Fruit fly (Drosophila melanogaster) whole organism, embryonic: ENCODE results near the gene fig.

Source experiments
- B-H1 ChIP-seq: fragments of 200-800 bp; sonication (Bioruptor generic); IDR thresholded peaks from 3 replicates; pipeline ENCODE4 v1.3.6; 2022; ENCODE audit warnings: missing biosample characterization, missing genetic modification characterization
- B-H2 ChIP-seq: fragments of 200-800 bp; sonication (Bioruptor generic); optimal IDR thresholded peaks from 2 replicates; lab custom pipeline; 2018; ENCODE audit warnings: missing biosample characterization, mild to moderate bottlenecking, missing genetic modification characterization
- CG11723 ChIP-seq: fragments of 200-800 bp; sonication (Bioruptor generic); optimal IDR thresholded peaks from 2 replicates; lab custom pipeline; 2017; ENCODE audit warnings: missing biosample characterization, mild to moderate bottlenecking, missing genetic modification characterization
- CG12071 ChIP-seq: fragments of 200-800 bp; sonication (Bioruptor generic); optimal IDR thresholded peaks from 3 replicates; lab custom pipeline; 2018; ENCODE audit warnings: missing biosample characterization, mild to moderate bottlenecking, missing genetic modification characterization
- CG12299 ChIP-seq: fragments of 200-800 bp; sonication (Bioruptor generic); optimal IDR thresholded peaks from 2 replicates; lab custom pipeline; 2018; ENCODE audit warnings: missing biosample characterization, mild to moderate bottlenecking, missing genetic modification characterization
- CG13287 ChIP-seq: fragments of 200-800 bp; sonication (Bioruptor generic); IDR thresholded peaks from 2 replicates; pipeline ENCODE4 v1.3.6; 2022; ENCODE audit warnings: missing biosample characterization, missing genetic modification characterization; ENCODE audit not compliant: partially characterized antibody
- CG15269 ChIP-seq: fragments of 200-800 bp; sonication (Bioruptor generic); optimal IDR thresholded peaks from 2 replicates; lab custom pipeline; 2018; ENCODE audit warnings: missing biosample characterization, mild to moderate bottlenecking, missing genetic modification characterization, moderate library complexity
- CG15479 ChIP-seq: fragments of 200-800 bp; sonication (Bioruptor generic); optimal IDR thresholded peaks from 3 replicates; lab custom pipeline; 2019; ENCODE audit warnings: missing biosample characterization, mild to moderate bottlenecking, missing genetic modification characterization, moderate library complexity
- CG15601 ChIP-seq: fragments of 200-800 bp; sonication (Bioruptor generic); optimal IDR thresholded peaks from 3 replicates; lab custom pipeline; 2019; ENCODE audit warnings: missing biosample characterization, mild to moderate bottlenecking, missing genetic modification characterization, moderate library complexity
- CG15696 ChIP-seq: fragments of 200-800 bp; sonication (Bioruptor generic); optimal IDR thresholded peaks from 2 replicates; lab custom pipeline; 2019; ENCODE audit warnings: missing biosample characterization, mild to moderate bottlenecking, missing genetic modification characterization, moderate library complexity
- CG1792 ChIP-seq: fragments of 200-800 bp; sonication (Bioruptor generic); optimal IDR thresholded peaks from 2 replicates; lab custom pipeline; 2016; ENCODE audit warnings: missing biosample characterization, missing genetic modification characterization
- CG1832 ChIP-seq: fragments of 200-800 bp; sonication (Bioruptor generic); optimal IDR thresholded peaks from 2 replicates; lab custom pipeline; 2017; ENCODE audit warnings: missing biosample characterization, mild to moderate bottlenecking, missing genetic modification characterization, inconsistent platforms
- CG30020 ChIP-seq: fragments of 200-800 bp; optimal IDR thresholded peaks from 2 replicates; lab custom pipeline; 2019; ENCODE audit warnings: missing biosample characterization, mild to moderate bottlenecking, missing genetic modification characterization, moderate library complexity
- CG33557 ChIP-seq: fragments of 200-800 bp; sonication (Bioruptor generic); optimal IDR thresholded peaks from 2 replicates; lab custom pipeline; 2019; ENCODE audit warnings: missing biosample characterization, mild to moderate bottlenecking, missing genetic modification characterization, moderate library complexity
- D19B ChIP-seq: fragments of 200-800 bp; sonication (Bioruptor generic); optimal IDR thresholded peaks from 2 replicates; lab custom pipeline; 2017; ENCODE audit warnings: missing biosample characterization, mild to moderate bottlenecking, missing genetic modification characterization
- Dbx ChIP-seq: fragments of 200-800 bp; sonication (Bioruptor generic); IDR thresholded peaks from 3 replicates; pipeline ENCODE4 v1.3.6; 2022; ENCODE audit warnings: missing biosample characterization, missing genetic modification characterization
- Dfd ChIP-seq, 2 experiments: fragments of >200 bp; optimal IDR thresholded peaks; 2 replicates each; lab custom pipeline; 2017; ENCODE audit warnings: missing biosample characterization in 2 of 2, missing genetic modification characterization in 2 of 2
- Dll ChIP-seq: fragments of 200-800 bp; sonication (Bioruptor generic); IDR thresholded peaks from 4 replicates; pipeline ENCODE4 v1.3.6; 2022; ENCODE audit warnings: missing biosample characterization, missing genetic modification characterization; ENCODE audit not compliant: partially characterized antibody
- Doc3 ChIP-seq: fragments of 200-800 bp; sonication (Bioruptor generic); IDR thresholded peaks from 3 replicates; pipeline ENCODE4 v1.3.6; 2022; ENCODE audit warnings: missing biosample characterization, missing genetic modification characterization; ENCODE audit not compliant: partially characterized antibody
- Dref ChIP-seq: fragments of 200-800 bp; sonication (Bioruptor generic); IDR thresholded peaks from 2 replicates; pipeline ENCODE4 v1.3.6; 2022; ENCODE audit warnings: missing biosample characterization, missing genetic modification characterization
- Elba2 ChIP-seq: fragments of 200-800 bp; sonication (Bioruptor generic); optimal IDR thresholded peaks from 3 replicates; lab custom pipeline; 2016; ENCODE audit warnings: missing biosample characterization, missing genetic modification characterization
- Ets65A ChIP-seq: fragments of 200-800 bp; sonication (Bioruptor generic); peaks from one replicate; lab custom pipeline; 2016; ENCODE audit warnings: missing biosample characterization, missing genetic modification characterization
- HLHmδ ChIP-seq: fragments of 200-800 bp; sonication (Bioruptor generic); optimal IDR thresholded peaks from 2 replicates; lab custom pipeline; 2018; ENCODE audit warnings: missing biosample characterization, mild to moderate bottlenecking, missing genetic modification characterization, moderate library complexity
- Kr ChIP-seq: fragments of 200-800 bp; sonication (Bioruptor generic); optimal IDR thresholded peaks from 2 replicates; lab custom pipeline; 2017; ENCODE audit warnings: missing biosample characterization, mild to moderate bottlenecking, missing genetic modification characterization
- NK7.1 ChIP-seq: fragments of 200-800 bp; sonication (Bioruptor generic); optimal IDR thresholded peaks from 3 replicates; lab custom pipeline; 2016; ENCODE audit warnings: missing biosample characterization, missing genetic modification characterization
- Spps ChIP-seq: fragments of 200-800 bp; sonication (Bioruptor generic); optimal IDR thresholded peaks from 2 replicates; lab custom pipeline; 2018; ENCODE audit warnings: missing biosample characterization, mild to moderate bottlenecking, missing genetic modification characterization
- Sry-δ ChIP-seq: fragments of 200-800 bp; sonication (Bioruptor generic); optimal IDR thresholded peaks from 2 replicates; lab custom pipeline; 2016; ENCODE audit warnings: missing biosample characterization, missing genetic modification characterization
- Stat92E ChIP-seq, 3 experiments: fragments of >200 bp in 2 of 3; fragments of 200-800 bp in 1 of 3; sonication (Bioruptor generic) in 1 of 3; optimal IDR thresholded peaks; 2 replicates each; lab custom pipeline; 2017 to 2019; ENCODE audit warnings: missing biosample characterization in 3 of 3, missing genetic modification characterization in 3 of 3, mild to moderate bottlenecking in 1 of 3, moderate library complexity in 1 of 3
- Trl ChIP-seq, 3 experiments: fragments of >200 bp in 2 of 3; fragments of 200-800 bp in 1 of 3; sonication (Bioruptor generic) in 1 of 3; optimal IDR thresholded peaks; 2 replicates in 1 of 3; 3 replicates in 2 of 3; lab custom pipeline; 2016 to 2017; ENCODE audit warnings: missing biosample characterization in 1 of 3, missing genetic modification characterization in 1 of 3
- YL-1 ChIP-seq: fragments of 200-800 bp; sonication (Bioruptor generic); optimal IDR thresholded peaks from 3 replicates; lab custom pipeline; 2017; ENCODE audit warnings: missing biosample characterization, mild to moderate bottlenecking, missing genetic modification characterization
- ash1 ChIP-seq: fragments of 200-800 bp; sonication (Bioruptor generic); optimal IDR thresholded peaks from 2 replicates; lab custom pipeline; 2018; ENCODE audit warnings: missing biosample characterization, mild to moderate bottlenecking, missing genetic modification characterization
- bab2 ChIP-seq: fragments of 200-800 bp; sonication (Bioruptor generic); optimal IDR thresholded peaks from 2 replicates; lab custom pipeline; 2016; ENCODE audit warnings: missing biosample characterization, missing genetic modification characterization
- bsh ChIP-seq, 2 experiments: fragments of 200-800 bp; sonication (Bioruptor generic); optimal IDR thresholded peaks; 2 replicates each; lab custom pipeline; 2017 to 2018; ENCODE audit warnings: mild to moderate bottlenecking in 2 of 2, missing biosample characterization in 2 of 2, missing genetic modification characterization in 2 of 2, moderate library complexity in 1 of 2
- corto ChIP-seq: fragments of 200-800 bp; sonication (Bioruptor generic); optimal IDR thresholded peaks from 2 replicates; lab custom pipeline; 2016; ENCODE audit warnings: missing biosample characterization, mild to moderate bottlenecking, missing genetic modification characterization, moderate library complexity
- eve ChIP-seq, 2 experiments: fragments of >200 bp; optimal IDR thresholded peaks; 2 replicates each; lab custom pipeline; 2017; ENCODE audit warnings: missing biosample characterization in 2 of 2, missing genetic modification characterization in 2 of 2
- kah ChIP-seq: fragments of 200-800 bp; sonication (Bioruptor generic); optimal IDR thresholded peaks from 2 replicates; lab custom pipeline; 2018; ENCODE audit warnings: missing biosample characterization, mild to moderate bottlenecking, missing genetic modification characterization
- lbe ChIP-seq: fragments of 200-800 bp; sonication (Bioruptor generic); optimal IDR thresholded peaks from 2 replicates; lab custom pipeline; 2016; ENCODE audit warnings: missing biosample characterization, mild to moderate bottlenecking, missing genetic modification characterization
- nerfin-1 ChIP-seq: fragments of 200-800 bp; sonication (Bioruptor generic); optimal IDR thresholded peaks from 3 replicates; lab custom pipeline; 2019; ENCODE audit warnings: missing biosample characterization, mild to moderate bottlenecking, missing genetic modification characterization, moderate library complexity
- onecut ChIP-seq: fragments of 200-800 bp; sonication (Bioruptor generic); IDR thresholded peaks from 2 replicates; pipeline ENCODE4 v1.3.6; 2022; ENCODE audit warnings: missing biosample characterization, missing genetic modification characterization
- pros ChIP-seq: fragments of 200-800 bp; sonication (Bioruptor generic); optimal IDR thresholded peaks from 3 replicates; lab custom pipeline; 2019; ENCODE audit warnings: missing biosample characterization, mild to moderate bottlenecking, missing genetic modification characterization, moderate library complexity
- rib ChIP-seq: fragments of 200-800 bp; sonication (Bioruptor generic); IDR thresholded peaks from 2 replicates; pipeline ENCODE4 v1.3.6; 2022; ENCODE audit warnings: missing biosample characterization, missing genetic modification characterization
- schlank ChIP-seq: fragments of 200-800 bp; sonication (Bioruptor generic); optimal IDR thresholded peaks from 2 replicates; lab custom pipeline; 2018; ENCODE audit warnings: missing biosample characterization, mild to moderate bottlenecking, missing genetic modification characterization
- sd ChIP-seq: fragments of 200-800 bp; sonication (Bioruptor generic); optimal IDR thresholded peaks from 3 replicates; lab custom pipeline; 2018; ENCODE audit warnings: missing biosample characterization, mild to moderate bottlenecking, missing genetic modification characterization, moderate library complexity
- so ChIP-seq: fragments of 200-800 bp; sonication (Bioruptor generic); IDR thresholded peaks from 3 replicates; pipeline ENCODE4 v1.3.6; 2022; ENCODE audit warnings: missing biosample characterization, missing genetic modification characterization
- stc ChIP-seq: fragments of 200-800 bp; sonication (Bioruptor generic); IDR thresholded peaks from 2 replicates; pipeline ENCODE4 v1.3.6; 2022; ENCODE audit warnings: missing biosample characterization, missing genetic modification characterization
- twi ChIP-seq: fragments of 200-800 bp; optimal IDR thresholded peaks from 2 replicates; lab custom pipeline; 2019; ENCODE audit warnings: missing biosample characterization, mild to moderate bottlenecking, missing genetic modification characterization, moderate library complexity
- wek ChIP-seq: fragments of 200-800 bp; sonication (Bioruptor generic); optimal IDR thresholded peaks from 3 replicates; lab custom pipeline; 2018; ENCODE audit warnings: missing biosample characterization, mild to moderate bottlenecking, missing genetic modification characterization, moderate library complexity

fig gene

DNA sequence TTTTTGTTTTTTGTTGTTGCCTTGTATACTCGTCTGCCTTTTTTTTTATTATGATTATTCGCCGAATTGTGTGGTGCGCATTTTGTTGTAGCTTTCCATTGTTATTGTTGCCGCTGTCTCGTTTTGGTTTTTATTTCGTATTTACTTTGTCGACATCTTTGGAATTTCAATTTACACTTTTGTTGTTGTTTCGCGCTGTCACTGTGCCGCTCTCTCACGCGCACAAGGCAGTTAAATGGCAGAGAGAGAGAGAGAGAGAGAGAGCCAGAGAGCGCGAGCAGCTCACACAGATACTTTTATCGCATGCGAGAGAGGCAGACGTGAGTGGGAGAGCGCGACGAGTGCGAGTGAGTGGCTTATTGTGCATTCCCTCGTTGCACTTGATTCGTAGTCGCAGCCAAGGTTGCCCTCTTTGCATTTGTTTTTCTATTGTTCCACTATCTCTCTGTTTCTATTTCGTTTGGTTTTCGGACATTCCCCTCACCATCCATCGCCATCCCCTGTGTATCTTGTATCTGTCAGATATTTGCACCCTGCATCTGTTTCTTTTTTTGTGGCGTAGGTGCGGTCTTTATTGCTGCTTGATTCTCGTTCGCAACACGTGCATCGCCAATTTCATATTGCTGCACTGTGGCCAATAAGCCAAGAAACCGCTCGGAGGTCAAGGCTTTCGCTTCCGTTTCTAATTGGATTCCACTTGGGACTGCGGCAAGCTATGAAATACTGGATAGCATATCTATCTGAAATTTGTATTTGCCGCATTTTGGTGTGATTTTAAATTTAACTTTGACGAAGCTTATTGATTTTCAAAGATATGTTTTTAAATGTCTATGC, 5.7 kb downstream of the fig start:
- TF ChIP-seq Ets65A (GFP tag; lab: Kevin White, UChicago) = no peak
- TF ChIP-seq CG30020 (tag; lab: Kevin White, UChicago) = no peak
- no peak for TF ChIP-seq ash1
- TF ChIP-seq Dref (GFP tag; lab: Robert Waterston, UW) = no peak
- TF ChIP-seq sd (tag; lab: Kevin White, UChicago) = peak; percentile 98
- TF ChIP-seq CG33557 (GFP tag; lab: Kevin White, UChicago) = peak; percentile 43
- peak; percentile 88 for TF ChIP-seq CG15479 (GFP tag; lab: Kevin White, UChicago)
- TF ChIP-seq bab2 (GFP tag; lab: Kevin White, UChicago) = no peak
- TF ChIP-seq Dfd (GFP tag; optimal IDR thresholded peaks at IDR 0.05; lab: Kevin White, UChicago) = no peak
- peak; percentile 25 for TF ChIP-seq CG15601
- TF ChIP-seq twi = no peak
- peak in 1 of 2 experiments; percentile 9 for TF ChIP-seq bsh (GFP tag; optimal IDR thresholded peaks at IDR 0.05; lab: Kevin White, UChicago)
- peak; percentile 13; the same call in 1 of the 3 replicates for TF ChIP-seq Dbx (GFP tag; lab: Robert Waterston, UW)
- TF ChIP-seq so (GFP tag; lab: Robert Waterston, UW) = peak; percentile 47; the same call in 2 of the 3 replicates
- no peak for TF ChIP-seq B-H1 (GFP tag; lab: Robert Waterston, UW)
- peak; percentile 8 for TF ChIP-seq YL-1 (GFP tag; lab: Kevin White, UChicago)
- no peak for TF ChIP-seq rib (GFP tag; lab: Robert Waterston, UW)
- TF ChIP-seq CG1832 (GFP tag; lab: Kevin White, UChicago) = peak; percentile 19
- no peak for TF ChIP-seq Spps (tag; lab: Kevin White, UChicago)
- TF ChIP-seq onecut (GFP tag; lab: Robert Waterston, UW) = 0 out of 2 replicates have a peak, but pooled peaks have one; percentile 25
- TF ChIP-seq stc = peak; percentile 10; the same call in 1 of the 2 replicates
- TF ChIP-seq Doc3 = peak; percentile 28; the same call in 1 of the 3 replicates
- no peak for TF ChIP-seq schlank (tag; lab: Kevin White, UChicago)
- no peak for TF ChIP-seq eve (GFP tag; optimal IDR thresholded peaks at IDR 0.05; lab: Kevin White, UChicago)
- TF ChIP-seq nerfin-1 (tag; lab: Kevin White, UChicago) = peak; percentile 78
- peak; percentile 62; the same call in 3 of the 4 replicates for TF ChIP-seq Dll (GFP tag; lab: Robert Waterston, UW)
- TF ChIP-seq CG11723 = no peak
- peak; percentile 29 for TF ChIP-seq pros (GFP tag; lab: Kevin White, UChicago)
- TF ChIP-seq CG15269 = no peak
- TF ChIP-seq corto (GFP tag; lab: Kevin White, UChicago) = peak; percentile 55
- no peak for TF ChIP-seq Sry-δ (GFP tag; lab: Kevin White, UChicago)
- peak; percentile 84 for TF ChIP-seq lbe
- TF ChIP-seq D19B (GFP tag; lab: Kevin White, UChicago) = no peak
- TF ChIP-seq NK7.1 = no peak
- peak; percentile 29 for TF ChIP-seq CG12071 (GFP tag; lab: Kevin White, UChicago)
- peak; percentile 91 for TF ChIP-seq Elba2
- peak; percentile 23 for TF ChIP-seq B-H2
- TF ChIP-seq CG1792 (GFP tag; lab: Kevin White, UChicago) = no peak
- peak; percentile 100 for TF ChIP-seq Trl (optimal IDR thresholded peaks at IDR 0.05; lab: Kevin White, UChicago)
- TF ChIP-seq Trl (GFP tag; optimal IDR thresholded peaks at IDR 0.05; lab: Kevin White, UChicago) = peak; percentile 65
- TF ChIP-seq Kr (GFP tag; lab: Kevin White, UChicago) = no peak
- peak; percentile 16 for TF ChIP-seq CG15696
- TF ChIP-seq CG13287 (GFP tag; lab: Robert Waterston, UW) = peak; percentile 50; the same call in 1 of the 2 replicates
- no peak for TF ChIP-seq CG12299 (tag; lab: Kevin White, UChicago)
- TF ChIP-seq wek = peak; percentile 59
- TF ChIP-seq HLHmδ = peak; percentile 81
- TF ChIP-seq Stat92E (GFP tag; optimal IDR thresholded peaks at IDR 0.05; lab: Kevin White, UChicago) = peak in 1 of 3 experiments; percentile 15
- peak; percentile 20 for TF ChIP-seq kah (GFP tag; lab: Kevin White, UChicago)
